Worm (Caenorhabditis elegans) whole organism, L4 larva: ENCODE results near the gene efa-6.
A peak's percentile ranks its signal among the peaks of the same experiment; 100 is the strongest.

Source experiments
- D1046.2 ChIP-seq: fragments of 200-800 bp; sonication (Bioruptor generic); IDR thresholded peaks from 2 replicates; pipeline ENCODE4 v1.3.6; 2022; ENCODE audit warnings: missing genetic modification characterization, missing compliant biosample characterization
- ama-1 ChIP-seq: fragments of 150-350 bp; optimal IDR thresholded peaks from 2 replicates; lab custom pipeline; 2014; ENCODE audit warnings: inconsistent platforms, mixed read lengths
- dpl-1 ChIP-seq: fragments of 150-350 bp; optimal IDR thresholded peaks from 2 replicates; lab custom pipeline; 2014; ENCODE audit warnings: missing biosample characterization, missing genetic modification reagents, missing genetic modification characterization
- lin-13 ChIP-seq: fragments of 150-350 bp; optimal IDR thresholded peaks from 2 replicates; lab custom pipeline; 2014; ENCODE audit warnings: missing biosample characterization, missing genetic modification reagents, missing genetic modification characterization
- lin-39 ChIP-seq: fragments of 150-350 bp; optimal IDR thresholded peaks from 2 replicates; lab custom pipeline; 2014; ENCODE audit warnings: missing biosample characterization, missing genetic modification reagents, missing genetic modification characterization
- nhr-11 ChIP-seq: fragments of 150-350 bp; optimal IDR thresholded peaks from 2 replicates; lab custom pipeline; 2014; ENCODE audit warnings: missing biosample characterization, missing genetic modification characterization
- nhr-237 ChIP-seq: sonication (generic microtip); optimal IDR thresholded peaks from 2 replicates; lab custom pipeline; 2017; ENCODE audit warnings: missing biosample characterization, missing genetic modification characterization
- nhr-76 ChIP-seq: fragments of 150-350 bp; optimal IDR thresholded peaks from 2 replicates; lab custom pipeline; 2014; ENCODE audit warnings: missing biosample characterization, missing genetic modification characterization
- pha-4 ChIP-seq, 2 experiments: fragments of 150-350 bp in 1 of 2; fragments of 200-800 bp in 1 of 2; sonication (Bioruptor generic) in 1 of 2; IDR thresholded peaks in 1 of 2; optimal IDR thresholded peaks in 1 of 2; 2 replicates each; pipeline versions ENCODE4 v1.3.6 to Lab custom; 2014 to 2022; ENCODE audit warnings: missing genetic modification characterization in 2 of 2, missing genetic modification reagents in 2 of 2, missing biosample characterization in 1 of 2, missing compliant biosample characterization in 1 of 2
- saeg-2 ChIP-seq: fragments of 200-800 bp; sonication (Bioruptor generic); IDR thresholded peaks from 2 replicates; pipeline ENCODE4 v1.3.6; 2022; ENCODE audit warnings: missing genetic modification reagents, missing genetic modification characterization, missing compliant biosample characterization
- snpc-4 ChIP-seq: fragments of 150-350 bp; optimal IDR thresholded peaks from 2 replicates; lab custom pipeline; 2014; ENCODE audit warnings: missing biosample characterization, missing genetic modification characterization
- unc-39 ChIP-seq: sonication (generic microtip); optimal IDR thresholded peaks from 2 replicates; lab custom pipeline; 2017; ENCODE audit warnings: missing biosample characterization, missing genetic modification characterization

- no peak for TF ChIP-seq nhr-11
- TF ChIP-seq lin-39, result no peak
- TF ChIP-seq nhr-76 (tag; lab: Kevin White, UChicago), result no peak
- peak; percentile 28 for TF ChIP-seq dpl-1 (GFP tag; lab: Kevin White, UChicago)
- no peak for TF ChIP-seq lin-13 (GFP tag; lab: Kevin White, UChicago)
- TF ChIP-seq pha-4 (GFP tag; IDR thresholded peaks at IDR 0.05; lab: Robert Waterston, UW), result no peak
- TF ChIP-seq pha-4 (tag; optimal IDR thresholded peaks at IDR 0.05; lab: Kevin White, UChicago), result no peak
- no peak for TF ChIP-seq ama-1 (lab: Kevin White, UChicago)
- TF ChIP-seq unc-39 (tag; lab: Kevin White, UChicago), result no peak
- no peak for TF ChIP-seq D1046.2
- no peak for TF ChIP-seq nhr-237 (tag; lab: Kevin White, UChicago)
- TF ChIP-seq saeg-2 (GFP tag; lab: Robert Waterston, UW), result no peak
- no peak for TF ChIP-seq snpc-4 (tag; lab: Kevin White, UChicago)
Observed at ce11 chrIV:12653094-12653493, 38.6 kb upstream of the efa-6 start, which contains the start of the genes wdfy-3 and C26H9A.4.
